Worm (Caenorhabditis elegans) whole organism, L2 larva: ENCODE data around the gene Y39H10B.3.

ENCODE experiments used
- C34F6.9 ChIP-seq: fragments of 150-350 bp; optimal IDR thresholded peaks from 2 replicates; lab custom pipeline; 2014; ENCODE audit warnings: missing biosample characterization, missing genetic modification characterization
- F13H6.1 ChIP-seq: sonication (generic microtip); optimal IDR thresholded peaks from 2 replicates; lab custom pipeline; 2016; ENCODE audit warnings: missing genetic modification characterization, missing compliant biosample characterization
- R02D3.7 ChIP-seq: fragments of 150-350 bp; optimal IDR thresholded peaks from 2 replicates; lab custom pipeline; 2014; ENCODE audit warnings: missing biosample characterization, missing genetic modification characterization
- Y55F3AM.14 ChIP-seq: fragments of 200-800 bp; sonication (Bioruptor generic); optimal IDR thresholded peaks from 2 replicates; lab custom pipeline; 2018; ENCODE audit warnings: mild to moderate bottlenecking, missing genetic modification characterization, missing compliant biosample characterization
- ZK546.5 ChIP-seq: sonication (generic microtip); optimal IDR thresholded peaks from 2 replicates; lab custom pipeline; 2017; ENCODE audit warnings: missing biosample characterization, missing genetic modification characterization
- alr-1 ChIP-seq: fragments of 150-350 bp; optimal IDR thresholded peaks from 2 replicates; lab custom pipeline; 2014; ENCODE audit warnings: missing biosample characterization, missing genetic modification characterization
- aly-2 ChIP-seq: fragments of 150-350 bp; optimal IDR thresholded peaks from 2 replicates; lab custom pipeline; 2014; ENCODE audit warnings: missing biosample characterization, missing genetic modification characterization
- ama-1 ChIP-seq: fragments of 150-350 bp; optimal IDR thresholded peaks from 2 replicates; lab custom pipeline; 2018; ENCODE audit warnings: inconsistent platforms
- blmp-1 ChIP-seq: sonication (generic microtip); optimal IDR thresholded peaks from 2 replicates; lab custom pipeline; 2017; ENCODE audit warnings: missing genetic modification characterization, mild to moderate bottlenecking, missing compliant biosample characterization, antibody characterized with exemption, moderate library complexity; ENCODE audit not compliant: insufficient read depth
- ceh-16 ChIP-seq: fragments of 150-350 bp; optimal IDR thresholded peaks from 2 replicates; lab custom pipeline; 2014; ENCODE audit warnings: missing biosample characterization, missing genetic modification characterization
- ceh-82 ChIP-seq: fragments of 150-350 bp; optimal IDR thresholded peaks from 2 replicates; lab custom pipeline; 2014; ENCODE audit warnings: missing biosample characterization, missing genetic modification characterization
- crh-2 ChIP-seq: sonication (generic microtip); optimal IDR thresholded peaks from 2 replicates; lab custom pipeline; 2017; ENCODE audit warnings: missing biosample characterization, missing genetic modification characterization
- dmd-4 ChIP-seq: sonication (generic microtip); optimal IDR thresholded peaks from 2 replicates; lab custom pipeline; 2017; ENCODE audit warnings: missing biosample characterization, missing genetic modification characterization
- egl-27 ChIP-seq: sonication (generic microtip); optimal IDR thresholded peaks from 3 replicates; lab custom pipeline; 2017; ENCODE audit warnings: missing biosample characterization, missing genetic modification reagents, missing genetic modification characterization
- elt-1 ChIP-seq: fragments of 150-350 bp; optimal IDR thresholded peaks from 2 replicates; lab custom pipeline; 2014; ENCODE audit warnings: missing biosample characterization, missing genetic modification characterization
- elt-3 ChIP-seq: sonication (generic microtip); optimal IDR thresholded peaks from 2 replicates; lab custom pipeline; 2017; ENCODE audit warnings: missing biosample characterization, missing genetic modification characterization
- fos-1 ChIP-seq: fragments of 150-350 bp; optimal IDR thresholded peaks from 2 replicates; lab custom pipeline; 2014; ENCODE audit warnings: missing biosample characterization, missing genetic modification characterization
- gmeb-1 ChIP-seq: fragments of 150-350 bp; optimal IDR thresholded peaks from 2 replicates; lab custom pipeline; 2014; ENCODE audit warnings: missing biosample characterization, missing genetic modification characterization
- lin-11 ChIP-seq: fragments of 150-350 bp; sonication (generic microtip); optimal IDR thresholded peaks from 2 replicates; lab custom pipeline; 2014; ENCODE audit warnings: missing biosample characterization, missing genetic modification characterization, inconsistent platforms, mixed read lengths
- lin-13 ChIP-seq: fragments of 150-350 bp; optimal IDR thresholded peaks from 2 replicates; lab custom pipeline; 2014; ENCODE audit warnings: missing biosample characterization, missing genetic modification reagents, missing genetic modification characterization
- lin-39 ChIP-seq: fragments of 150-350 bp; optimal IDR thresholded peaks from 2 replicates; lab custom pipeline; 2014; ENCODE audit warnings: missing biosample characterization, missing genetic modification reagents, missing genetic modification characterization
- lsy-2 ChIP-seq, 2 experiments: fragments of 150-350 bp in 1 of 2; sonication (generic microtip) in 1 of 2; optimal IDR thresholded peaks; 2 replicates each; lab custom pipeline; 2014 to 2017; ENCODE audit warnings: missing biosample characterization in 2 of 2, missing genetic modification characterization in 2 of 2
- mab-5 ChIP-seq: fragments of 150-350 bp; optimal IDR thresholded peaks from 2 replicates; lab custom pipeline; 2014; ENCODE audit warnings: missing biosample characterization, missing genetic modification characterization
- mbf-1 ChIP-seq: sonication (generic microtip); optimal IDR thresholded peaks from 2 replicates; lab custom pipeline; 2017; ENCODE audit warnings: missing biosample characterization, missing genetic modification characterization
- mdl-1 ChIP-seq, 2 experiments: fragments of 150-350 bp in 1 of 2; sonication (generic microtip) in 1 of 2; optimal IDR thresholded peaks; 2 replicates each; lab custom pipeline; 2017; ENCODE audit warnings: missing biosample characterization in 2 of 2, missing genetic modification characterization in 2 of 2
- nhr-10 ChIP-seq: sonication (generic microtip); optimal IDR thresholded peaks from 2 replicates; lab custom pipeline; 2017; ENCODE audit warnings: missing biosample characterization, missing genetic modification characterization
- nhr-11 ChIP-seq: fragments of 150-350 bp; optimal IDR thresholded peaks from 2 replicates; lab custom pipeline; 2014; ENCODE audit warnings: missing biosample characterization, missing genetic modification characterization
- nhr-12 ChIP-seq: fragments of 150-350 bp; optimal IDR thresholded peaks from 2 replicates; lab custom pipeline; 2014; ENCODE audit warnings: missing biosample characterization, missing genetic modification characterization
- nhr-129 ChIP-seq: fragments of 150-350 bp; optimal IDR thresholded peaks from 2 replicates; lab custom pipeline; 2014; ENCODE audit warnings: missing biosample characterization, missing genetic modification characterization
- nhr-21 ChIP-seq: fragments of 150-350 bp; optimal IDR thresholded peaks from 2 replicates; lab custom pipeline; 2014; ENCODE audit warnings: missing biosample characterization, missing genetic modification characterization
- nhr-23 ChIP-seq: fragments of 150-350 bp; optimal IDR thresholded peaks from 2 replicates; lab custom pipeline; 2014; ENCODE audit warnings: missing biosample characterization, missing genetic modification reagents, missing genetic modification characterization
- nhr-237 ChIP-seq: fragments of 150-350 bp; optimal IDR thresholded peaks from 2 replicates; lab custom pipeline; 2014; ENCODE audit warnings: missing biosample characterization, missing genetic modification characterization
- nhr-25 ChIP-seq: fragments of 150-350 bp; sonication (generic microtip); optimal IDR thresholded peaks from 3 replicates; lab custom pipeline; 2014; ENCODE audit warnings: missing biosample characterization, missing genetic modification characterization
- nhr-6 ChIP-seq: fragments of 150-350 bp; optimal IDR thresholded peaks from 2 replicates; lab custom pipeline; 2014; ENCODE audit warnings: missing biosample characterization, missing genetic modification characterization
- nhr-77 ChIP-seq: fragments of 150-350 bp; optimal IDR thresholded peaks from 2 replicates; lab custom pipeline; 2014; ENCODE audit warnings: missing biosample characterization, missing genetic modification characterization
- peb-1 ChIP-seq: fragments of 150-350 bp; optimal IDR thresholded peaks from 2 replicates; lab custom pipeline; 2014; ENCODE audit warnings: missing biosample characterization, missing genetic modification characterization
- sem-4 ChIP-seq: fragments of 150-350 bp; optimal IDR thresholded peaks from 2 replicates; lab custom pipeline; 2014; ENCODE audit warnings: missing biosample characterization, missing genetic modification reagents, missing genetic modification characterization
- skn-1 ChIP-seq: sonication (generic microtip); optimal IDR thresholded peaks from 2 replicates; lab custom pipeline; 2017; ENCODE audit warnings: missing biosample characterization, missing genetic modification characterization
- sma-3 ChIP-seq: sonication (generic microtip); optimal IDR thresholded peaks from 2 replicates; lab custom pipeline; 2016; ENCODE audit warnings: missing genetic modification reagents, missing genetic modification characterization, missing compliant biosample characterization
- sma-9 ChIP-seq, 2 experiments: fragments of 150-350 bp in 1 of 2; sonication (generic microtip) in 1 of 2; optimal IDR thresholded peaks; 2 replicates each; lab custom pipeline; 2014 to 2016; ENCODE audit warnings: missing genetic modification characterization in 2 of 2, mild to moderate bottlenecking in 1 of 2, missing biosample characterization in 1 of 2, missing compliant biosample characterization in 1 of 2, missing genetic modification reagents in 1 of 2, moderate library complexity in 1 of 2
- snpc-4 ChIP-seq: fragments of 150-350 bp; optimal IDR thresholded peaks from 2 replicates; lab custom pipeline; 2014; ENCODE audit warnings: missing biosample characterization, missing genetic modification characterization
- unc-39 ChIP-seq: fragments of 150-350 bp; optimal IDR thresholded peaks from 2 replicates; lab custom pipeline; 2014; ENCODE audit warnings: missing biosample characterization, missing genetic modification characterization
- unc-55 ChIP-seq: fragments of 150-350 bp; sonication (generic microtip); optimal IDR thresholded peaks from 3 replicates; lab custom pipeline; 2014; ENCODE audit warnings: missing biosample characterization, missing genetic modification reagents, missing genetic modification characterization
- unc-62 ChIP-seq: fragments of 150-350 bp; optimal IDR thresholded peaks from 2 replicates; lab custom pipeline; 2014; ENCODE audit warnings: missing biosample characterization, missing genetic modification reagents, missing genetic modification characterization
- zag-1 ChIP-seq: fragments of 150-350 bp; optimal IDR thresholded peaks from 2 replicates; lab custom pipeline; 2014; ENCODE audit warnings: missing biosample characterization, missing genetic modification characterization
- ztf-1 ChIP-seq: fragments of 200-800 bp; sonication (Bioruptor generic); conservative IDR thresholded peaks from 2 replicates; pipeline ENCODE4 v1.3.6; 2022; ENCODE audit warnings: missing genetic modification characterization, missing compliant biosample characterization
- ztf-11 ChIP-seq: sonication (generic microtip); optimal IDR thresholded peaks from 2 replicates; lab custom pipeline; 2017; ENCODE audit warnings: missing biosample characterization, missing genetic modification characterization
- ztf-4 ChIP-seq: fragments of 150-350 bp; optimal IDR thresholded peaks from 2 replicates; lab custom pipeline; 2014; ENCODE audit warnings: missing biosample characterization, missing genetic modification characterization

Gene Y39H10B.3

ce11 chrV:3716279-3716887 is 45.8 kb downstream of the Y39H10B.3 start:
- TF ChIP-seq nhr-11 (no peak), F13H6.1 (tag; lab: Kevin White, UChicago) (peak; percentile 64), alr-1 (tag; lab: Kevin White, UChicago) (no peak), unc-62 (GFP tag; lab: Kevin White, UChicago) (peak; percentile 36), nhr-129 (tag; lab: Kevin White, UChicago) (peak; percentile 59), unc-55 (GFP tag; lab: Kevin White, UChicago) (peak; percentile 61), lin-11 (peak; percentile 0), mab-5 (tag; lab: Kevin White, UChicago) (peak; percentile 75), R02D3.7 (no peak), sem-4 (tag; lab: Kevin White, UChicago) (no peak), sma-3 (GFP tag; lab: Kevin White, UChicago) (no peak), ceh-16 (tag; lab: Kevin White, UChicago) (no peak), nhr-77 (no peak), fos-1 (tag; lab: Kevin White, UChicago) (no peak), lin-13 (peak; percentile 25), nhr-237 (no peak), ztf-4 (tag; lab: Kevin White, UChicago) (no peak), nhr-25 (tag; lab: Kevin White, UChicago) (no peak), peb-1 (tag; lab: Kevin White, UChicago) (no peak), mdl-1 (tag; optimal IDR thresholded peaks at IDR 0.05; lab: Kevin White, UChicago) (peak in 1 of 2 experiments; percentile 54), crh-2 (tag; lab: Kevin White, UChicago) (peak; percentile 80), nhr-6 (tag; lab: Kevin White, UChicago) (peak; percentile 49), lin-39 (tag; lab: Kevin White, UChicago) (no peak), ceh-82 (tag; lab: Kevin White, UChicago) (no peak), zag-1 (tag; lab: Kevin White, UChicago) (peak; percentile 54), nhr-12 (tag; lab: Kevin White, UChicago) (no peak), sma-9 (GFP tag; optimal IDR thresholded peaks at IDR 0.05; lab: Kevin White, UChicago) (peak; percentile 70), sma-9 (tag; optimal IDR thresholded peaks at IDR 0.05; lab: Kevin White, UChicago) (no peak), elt-3 (tag; lab: Kevin White, UChicago) (no peak), ZK546.5 (tag; lab: Kevin White, UChicago) (no peak), elt-1 (tag; lab: Kevin White, UChicago) (no peak), nhr-21 (tag; lab: Kevin White, UChicago) (no peak), dmd-4 (tag; lab: Kevin White, UChicago) (no peak), egl-27 (tag; lab: Kevin White, UChicago) (peak; percentile 64), blmp-1 (tag; lab: Kevin White, UChicago) (no peak), nhr-23 (no peak), C34F6.9 (tag; lab: Kevin White, UChicago) (peak; percentile 62), mbf-1 (tag; lab: Kevin White, UChicago) (no peak), aly-2 (tag; lab: Kevin White, UChicago) (no peak), ztf-11 (tag; lab: Kevin White, UChicago) (no peak), unc-39 (no peak), skn-1 (tag; lab: Kevin White, UChicago) (no peak), ztf-1 (no peak), lsy-2 (tag; optimal IDR thresholded peaks at IDR 0.05; lab: Kevin White, UChicago) (peak in 1 of 2 experiments; percentile 65), Y55F3AM.14 (GFP tag; lab: Kevin White, UChicago) (no peak), gmeb-1 (no peak), nhr-10 (tag; lab: Kevin White, UChicago) (no peak), ama-1 (lab: Kevin White, UChicago) (no peak), snpc-4 (no peak)
